Fruit fly (Drosophila melanogaster): Measurements from ENCODE around the gene Sirup.

The Sirup gene

DNA sequence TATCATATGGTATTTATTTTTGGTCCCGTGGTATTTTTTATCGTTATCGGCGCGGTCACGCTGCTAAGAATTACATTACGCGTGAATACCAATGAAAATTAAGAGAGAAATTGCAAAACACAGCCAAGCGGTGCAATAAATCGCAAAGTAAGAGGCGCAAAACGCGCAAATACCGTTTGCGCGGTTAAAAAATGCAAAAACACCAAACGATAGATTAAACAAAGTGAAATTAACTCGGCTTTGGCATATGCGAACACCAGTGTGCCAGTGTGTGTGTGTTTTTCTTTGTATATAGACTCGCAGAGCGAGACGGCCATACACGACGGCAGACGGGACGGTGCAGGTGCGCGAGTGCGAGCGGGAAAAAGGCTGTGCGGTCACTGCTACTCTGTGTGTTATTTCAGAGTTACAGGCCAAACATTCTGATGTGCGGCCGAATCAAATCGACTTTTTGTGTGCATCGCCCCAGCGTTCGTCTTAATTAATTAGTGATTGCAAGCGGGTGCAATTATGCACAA is 32.1 kb downstream of the Sirup start, which contains the start of gene Cka (continued):
- TF ChIP-seq dsx (GFP tag; optimal IDR thresholded peaks at IDR 0.05; ENCODE audit: poor library complexity, severe bottlenecking) (peak; percentile 42), CG10669 (GFP tag; optimal IDR thresholded peaks at IDR 0.05) (no peak), Ets96B (tag; optimal IDR thresholded peaks at IDR 0.05) (no peak), CG8632 (GFP tag; optimal IDR thresholded peaks at IDR 0.05) (no peak), Blimp-1 (GFP tag; optimal IDR thresholded peaks at IDR 0.05) (no peak), net (GFP tag; optimal IDR thresholded peaks at IDR 0.05) (peak; percentile 13), CG16779 (tag; optimal IDR thresholded peaks at IDR 0.05) (no peak), Eip75B (GFP tag; optimal IDR thresholded peaks at IDR 0.05) (no peak), CG11902 (GFP tag; optimal IDR thresholded peaks at IDR 0.05) (no peak), fd85E (GFP tag; optimal IDR thresholded peaks at IDR 0.05) (no peak), Lpt (GFP tag; optimal IDR thresholded peaks at IDR 0.05) (no peak), CG34406 (GFP tag; optimal IDR thresholded peaks at IDR 0.05) (peak; percentile 14), Eip93F (GFP tag; optimal IDR thresholded peaks at IDR 0.05) (no peak), fd59A (GFP tag; optimal IDR thresholded peaks at IDR 0.05) (no peak), CG8319 (GFP tag; optimal IDR thresholded peaks at IDR 0.05) (no peak), eg (GFP tag; IDR thresholded peaks at IDR 0.05) (peak; percentile 63)

DNA sequence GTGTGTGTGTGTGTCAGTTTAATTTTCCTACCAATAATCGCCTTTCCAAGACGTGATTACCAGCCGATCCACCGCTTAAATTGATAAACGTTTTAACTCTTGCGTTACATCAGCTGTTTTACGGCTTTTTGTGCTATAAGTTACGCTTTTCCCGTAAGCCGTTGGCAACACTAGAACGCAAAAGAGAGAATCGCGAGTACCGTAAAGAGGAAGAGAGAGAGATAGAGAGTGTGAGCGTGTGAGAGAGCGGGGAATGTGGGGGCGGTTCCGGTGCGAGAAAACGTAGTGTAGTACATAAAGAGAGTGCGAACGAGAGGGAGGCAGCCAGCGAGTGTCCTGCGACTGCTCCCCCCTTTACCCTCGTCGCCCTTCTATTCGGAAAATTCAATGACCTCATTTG is 32.9 kb downstream of the Sirup start:
- TF ChIP-seq vri (GFP tag; optimal IDR thresholded peaks at IDR 0.05) (peak; percentile 1), CG16779 (tag; optimal IDR thresholded peaks at IDR 0.05) (no peak), Gug (GFP tag; IDR thresholded peaks at IDR 0.05) (no peak), CG11762 (GFP tag; optimal IDR thresholded peaks at IDR 0.05; ENCODE audit: insufficient read depth) (no peak), net (GFP tag; optimal IDR thresholded peaks at IDR 0.05) (no peak), Ets96B (tag; optimal IDR thresholded peaks at IDR 0.05) (no peak), Lpt (GFP tag; optimal IDR thresholded peaks at IDR 0.05) (no peak), fd85E (GFP tag; optimal IDR thresholded peaks at IDR 0.05) (no peak), esn (GFP tag; optimal IDR thresholded peaks at IDR 0.05) (no peak), CG3032 (tag; optimal IDR thresholded peaks at IDR 0.05) (no peak), Blimp-1 (GFP tag; optimal IDR thresholded peaks at IDR 0.05) (no peak), CG9139 (GFP tag; optimal IDR thresholded peaks at IDR 0.05) (no peak), CG11902 (GFP tag; optimal IDR thresholded peaks at IDR 0.05) (no peak), CG1621 (tag; optimal IDR thresholded peaks at IDR 0.05) (peak; percentile 77), achi (GFP tag; optimal IDR thresholded peaks at IDR 0.05) (peak; percentile 3), CG11294 (GFP tag; IDR thresholded peaks at IDR 0.05) (no peak), Ets21C (GFP tag; optimal IDR thresholded peaks at IDR 0.05) (no peak), Hr38 (GFP tag; optimal IDR thresholded peaks at IDR 0.05) (no peak), CG4318 (GFP tag; optimal IDR thresholded peaks at IDR 0.05) (no peak), Hr4 (GFP tag; optimal IDR thresholded peaks at IDR 0.05) (no peak), dac (GFP tag; optimal IDR thresholded peaks at IDR 0.05) (no peak), Met (GFP tag; optimal IDR thresholded peaks at IDR 0.05) (no peak), svp (GFP tag) (no peak), cyc (GFP tag; optimal IDR thresholded peaks at IDR 0.05) (no peak), CG6163 (GFP tag; IDR thresholded peaks at IDR 0.05) (peak; percentile 16; the same call in 1 of the 3 replicates), OdsH (GFP tag; optimal IDR thresholded peaks at IDR 0.05) (no peak), ss (GFP tag; optimal IDR thresholded peaks at IDR 0.05) (peak; percentile 11 to 28), Eip78C (GFP tag) (peak; percentile 57), acj6 (GFP tag; optimal IDR thresholded peaks at IDR 0.05) (no peak), CG7368 (GFP tag; optimal IDR thresholded peaks at IDR 0.05) (no peak), Sox102F (GFP tag; optimal IDR thresholded peaks at IDR 0.05) (no peak), salr (GFP tag; optimal IDR thresholded peaks at IDR 0.05) (no peak), CG32006 (GFP tag; optimal IDR thresholded peaks at IDR 0.05) (no peak), CG34406 (GFP tag; optimal IDR thresholded peaks at IDR 0.05) (no peak), dsx (GFP tag; optimal IDR thresholded peaks at IDR 0.05; ENCODE audit: poor library complexity, severe bottlenecking) (no peak), fd59A (GFP tag; optimal IDR thresholded peaks at IDR 0.05) (no peak), CG6854 (GFP tag; optimal IDR thresholded peaks at IDR 0.05) (no peak), CG3919 (GFP tag; optimal IDR thresholded peaks at IDR 0.05) (no peak), lz (GFP tag; optimal IDR thresholded peaks at IDR 0.05) (no peak), CG10631 (GFP tag; optimal IDR thresholded peaks at IDR 0.05) (no peak), Smox (GFP tag; optimal IDR thresholded peaks at IDR 0.05) (no peak), CG15336 (GFP tag; IDR thresholded peaks at IDR 0.05) (peak; percentile 18; the same call in 1 of the 2 replicates), fkh (GFP tag; optimal IDR thresholded peaks at IDR 0.05) (no peak)
